Fruit fly (Drosophila melanogaster) whole organism, embryonic: ENCODE results near the gene CG32432.

Source experiments
- Blimp-1 ChIP-seq: fragments of 200-800 bp; sonication (Bioruptor generic); optimal IDR thresholded peaks from 3 replicates; lab custom pipeline; 2018; ENCODE audit warnings: missing biosample characterization, missing genetic modification characterization, mild to moderate bottlenecking, moderate library complexity, missing genetic modification reagents
- CG10209 ChIP-seq: fragments of 200-800 bp; sonication (Bioruptor generic); optimal IDR thresholded peaks from 3 replicates; lab custom pipeline; 2017; ENCODE audit warnings: missing biosample characterization, mild to moderate bottlenecking, missing genetic modification characterization, missing genetic modification reagents
- CG10543 ChIP-seq: fragments of 200-800 bp; sonication (Bioruptor generic); optimal IDR thresholded peaks from 3 replicates; lab custom pipeline; 2017; ENCODE audit warnings: missing biosample characterization, mild to moderate bottlenecking, missing genetic modification characterization, moderate library complexity
- CG11456 ChIP-seq: fragments of 200-800 bp; sonication (Bioruptor generic); IDR thresholded peaks from 3 replicates; pipeline ENCODE4 v1.3.6; 2022; ENCODE audit warnings: missing biosample characterization, missing genetic modification characterization
- CG12299 ChIP-seq: fragments of 200-800 bp; sonication (Bioruptor generic); optimal IDR thresholded peaks from 2 replicates; lab custom pipeline; 2018; ENCODE audit warnings: missing biosample characterization, mild to moderate bottlenecking, missing genetic modification characterization
- CG14441 ChIP-seq: fragments of 200-800 bp; sonication (Bioruptor generic); IDR thresholded peaks from 2 replicates; pipeline ENCODE4 v1.3.6; 2022; ENCODE audit warnings: missing biosample characterization, missing genetic modification characterization
- CG16779 ChIP-seq: fragments of 200-800 bp; sonication (Bioruptor generic); IDR thresholded peaks from 2 replicates; pipeline ENCODE4 v1.3.6; 2022; ENCODE audit warnings: missing biosample characterization, missing genetic modification characterization
- CG2875 ChIP-seq: fragments of 200-800 bp; sonication (Bioruptor generic); optimal IDR thresholded peaks from 2 replicates; lab custom pipeline; 2017; ENCODE audit warnings: missing biosample characterization, mild to moderate bottlenecking, missing genetic modification characterization, missing genetic modification reagents
- CG2889 ChIP-seq: fragments of 200-800 bp; sonication (Bioruptor generic); IDR thresholded peaks from 3 replicates; pipeline ENCODE4 v1.3.6; 2022; ENCODE audit warnings: missing biosample characterization, missing genetic modification characterization
- CG30020 ChIP-seq: fragments of 200-800 bp; optimal IDR thresholded peaks from 2 replicates; lab custom pipeline; 2019; ENCODE audit warnings: missing biosample characterization, mild to moderate bottlenecking, missing genetic modification characterization, moderate library complexity
- CG3065 ChIP-seq: fragments of 200-800 bp; sonication (Bioruptor generic); optimal IDR thresholded peaks from 2 replicates; lab custom pipeline; 2016; ENCODE audit warnings: missing biosample characterization, missing genetic modification characterization
- CG31388 ChIP-seq: fragments of 200-800 bp; sonication (Bioruptor generic); optimal IDR thresholded peaks from 2 replicates; lab custom pipeline; 2016; ENCODE audit warnings: missing biosample characterization, missing genetic modification characterization
- CG33213 ChIP-seq: fragments of 200-800 bp; sonication (Bioruptor generic); optimal IDR thresholded peaks from 3 replicates; lab custom pipeline; 2016; ENCODE audit warnings: missing biosample characterization, missing genetic modification characterization
- CG34224 ChIP-seq: fragments of 200-800 bp; sonication (Bioruptor generic); IDR thresholded peaks from 3 replicates; pipeline ENCODE4 v1.3.6; 2022; ENCODE audit warnings: missing biosample characterization, missing genetic modification characterization; ENCODE audit not compliant: partially characterized antibody
- CG43689 ChIP-seq: fragments of 200-800 bp; sonication (Bioruptor generic); IDR thresholded peaks from 2 replicates; pipeline ENCODE4 v1.3.6; 2022; ENCODE audit warnings: missing biosample characterization, missing genetic modification characterization
- CG5245 ChIP-seq: fragments of 200-800 bp; sonication (Bioruptor generic); optimal IDR thresholded peaks from 3 replicates; lab custom pipeline; 2016; ENCODE audit warnings: missing biosample characterization, missing genetic modification characterization
- CG6854 ChIP-seq: fragments of 200-800 bp; sonication (Bioruptor generic); optimal IDR thresholded peaks from 3 replicates; lab custom pipeline; 2017; ENCODE audit warnings: missing biosample characterization, mild to moderate bottlenecking, missing genetic modification characterization
- CG8089 ChIP-seq: fragments of 200-800 bp; sonication (Bioruptor generic); optimal IDR thresholded peaks from 3 replicates; lab custom pipeline; 2016; ENCODE audit warnings: missing biosample characterization, missing genetic modification characterization
- CG9727 ChIP-seq: fragments of 200-800 bp; sonication (Bioruptor generic); optimal IDR thresholded peaks from 3 replicates; lab custom pipeline; 2017; ENCODE audit warnings: missing biosample characterization, mild to moderate bottlenecking, missing genetic modification characterization
- CHES-1-like ChIP-seq: fragments of 200-800 bp; sonication (Bioruptor generic); optimal IDR thresholded peaks from 2 replicates; lab custom pipeline; 2016; ENCODE audit warnings: missing biosample characterization, missing genetic modification characterization
- Drgx ChIP-seq: fragments of 200-800 bp; sonication (Bioruptor generic); IDR thresholded peaks from 2 replicates; pipeline ENCODE4 v1.3.6; 2022; ENCODE audit warnings: missing biosample characterization, missing genetic modification characterization
- Eip74EF ChIP-seq, 2 experiments: fragments of 200-800 bp in 1 of 2; fragments of >200 bp in 1 of 2; sonication (Bioruptor generic) in 1 of 2; optimal IDR thresholded peaks; 2 replicates each; lab custom pipeline; 2017 to 2019; ENCODE audit warnings: missing biosample characterization in 2 of 2, missing genetic modification characterization in 2 of 2, mild to moderate bottlenecking in 1 of 2, moderate library complexity in 1 of 2
- HLH4C ChIP-seq: fragments of 200-800 bp; sonication (Bioruptor generic); IDR thresholded peaks from 3 replicates; pipeline ENCODE4 v1.3.6; 2022; ENCODE audit warnings: missing biosample characterization, missing genetic modification characterization; ENCODE audit not compliant: partially characterized antibody
- Hey ChIP-seq: fragments of 200-800 bp; sonication (Bioruptor generic); optimal IDR thresholded peaks from 3 replicates; lab custom pipeline; 2018; ENCODE audit warnings: missing biosample characterization, mild to moderate bottlenecking, missing genetic modification characterization
- Hr39 ChIP-seq: fragments of >200 bp; optimal IDR thresholded peaks from 2 replicates; lab custom pipeline; 2017
- Hsf ChIP-seq: fragments of 200-800 bp; sonication (Bioruptor generic); optimal IDR thresholded peaks from 3 replicates; lab custom pipeline; 2016; ENCODE audit warnings: missing biosample characterization, missing genetic modification characterization
- Mad ChIP-seq: fragments of 200-800 bp; sonication (Bioruptor generic); optimal IDR thresholded peaks from 2 replicates; lab custom pipeline; 2016; ENCODE audit warnings: missing biosample characterization, missing genetic modification characterization
- Meics ChIP-seq: fragments of 200-800 bp; sonication (Bioruptor generic); optimal IDR thresholded peaks from 2 replicates; lab custom pipeline; 2017; ENCODE audit warnings: missing biosample characterization, mild to moderate bottlenecking, missing genetic modification characterization
- Spps ChIP-seq: fragments of 200-800 bp; sonication (Bioruptor generic); optimal IDR thresholded peaks from 2 replicates; lab custom pipeline; 2018; ENCODE audit warnings: missing biosample characterization, mild to moderate bottlenecking, missing genetic modification characterization
- Sry-β ChIP-seq: fragments of 200-800 bp; sonication (Bioruptor generic); optimal IDR thresholded peaks from 2 replicates; lab custom pipeline; 2018; ENCODE audit warnings: missing biosample characterization, mild to moderate bottlenecking, missing genetic modification characterization, moderate library complexity
- Ssrp ChIP-seq: fragments of 200-800 bp; sonication (Bioruptor generic); optimal IDR thresholded peaks from 2 replicates; lab custom pipeline; 2018; ENCODE audit warnings: missing biosample characterization, mild to moderate bottlenecking, missing genetic modification characterization, moderate library complexity
- Trl ChIP-seq, 3 experiments: fragments of >200 bp in 2 of 3; fragments of 200-800 bp in 1 of 3; sonication (Bioruptor generic) in 1 of 3; optimal IDR thresholded peaks; 2 replicates in 1 of 3; 3 replicates in 2 of 3; lab custom pipeline; 2016 to 2017; ENCODE audit warnings: missing biosample characterization in 1 of 3, missing genetic modification characterization in 1 of 3
- Vsx1 ChIP-seq: fragments of 200-800 bp; sonication (Bioruptor generic); optimal IDR thresholded peaks from 2 replicates; lab custom pipeline; 2017; ENCODE audit warnings: missing biosample characterization, mild to moderate bottlenecking, missing genetic modification characterization, missing genetic modification reagents
- ase ChIP-seq: fragments of 200-800 bp; sonication (Bioruptor generic); IDR thresholded peaks from 3 replicates; pipeline ENCODE4 v1.3.6; 2022; ENCODE audit warnings: missing biosample characterization, missing genetic modification characterization
- chif ChIP-seq, 2 experiments: fragments of 200-800 bp; sonication (Bioruptor generic); optimal IDR thresholded peaks; 3 replicates each; lab custom pipeline; 2016; ENCODE audit warnings: missing biosample characterization in 2 of 2, missing genetic modification characterization in 2 of 2
- croc ChIP-seq: fragments of 200-800 bp; sonication (Bioruptor generic); conservative IDR thresholded peaks from 3 replicates; pipeline ENCODE4 v1.3.6; 2022; ENCODE audit warnings: missing biosample characterization, missing genetic modification characterization
- crp ChIP-seq, 2 experiments: fragments of 200-800 bp; sonication (Bioruptor generic); optimal IDR thresholded peaks; 2 replicates in 1 of 2; 3 replicates in 1 of 2; lab custom pipeline; 2017; ENCODE audit warnings: missing biosample characterization in 2 of 2, missing genetic modification characterization in 2 of 2, mild to moderate bottlenecking in 1 of 2, moderate library complexity in 1 of 2
- dmrt11E ChIP-seq: fragments of 200-800 bp; sonication (Bioruptor generic); optimal IDR thresholded peaks from 3 replicates; lab custom pipeline; 2018; ENCODE audit warnings: missing biosample characterization, mild to moderate bottlenecking, missing genetic modification characterization, moderate library complexity
- ems ChIP-seq: fragments of 200-800 bp; sonication (Bioruptor generic); optimal IDR thresholded peaks from 3 replicates; lab custom pipeline; 2016; ENCODE audit warnings: missing biosample characterization, missing genetic modification characterization
- fu2 ChIP-seq: fragments of 200-800 bp; sonication (Bioruptor generic); optimal IDR thresholded peaks from 2 replicates; lab custom pipeline; 2016; ENCODE audit warnings: missing biosample characterization, missing genetic modification characterization
- kah ChIP-seq: fragments of 200-800 bp; sonication (Bioruptor generic); optimal IDR thresholded peaks from 2 replicates; lab custom pipeline; 2018; ENCODE audit warnings: missing biosample characterization, mild to moderate bottlenecking, missing genetic modification characterization
- odd ChIP-seq: fragments of 200-800 bp; sonication (Bioruptor generic); optimal IDR thresholded peaks from 2 replicates; lab custom pipeline; 2017; ENCODE audit warnings: missing biosample characterization, mild to moderate bottlenecking, missing genetic modification characterization
- pita ChIP-seq: fragments of 200-800 bp; sonication (Bioruptor generic); optimal IDR thresholded peaks from 2 replicates; lab custom pipeline; 2017; ENCODE audit warnings: missing biosample characterization, mild to moderate bottlenecking, missing genetic modification characterization
- psq ChIP-seq: fragments of 200-800 bp; sonication (Bioruptor generic); optimal IDR thresholded peaks from 2 replicates; lab custom pipeline; 2017; ENCODE audit warnings: missing biosample characterization, missing genetic modification characterization
- ranshi ChIP-seq: fragments of 200-800 bp; sonication (Bioruptor generic); IDR thresholded peaks from 2 replicates; pipeline ENCODE4 v1.3.6; 2022; ENCODE audit warnings: missing biosample characterization, missing genetic modification characterization
- scrt ChIP-seq: fragments of 200-800 bp; sonication (Bioruptor generic); optimal IDR thresholded peaks from 2 replicates; lab custom pipeline; 2018; ENCODE audit warnings: missing biosample characterization, mild to moderate bottlenecking, missing genetic modification characterization, moderate library complexity
- trem ChIP-seq: fragments of 200-800 bp; optimal IDR thresholded peaks from 3 replicates; lab custom pipeline; 2019; ENCODE audit warnings: missing biosample characterization, mild to moderate bottlenecking, missing genetic modification characterization, moderate library complexity
- vvl ChIP-seq: fragments of 200-800 bp; sonication (Bioruptor generic); IDR thresholded peaks from 2 replicates; pipeline ENCODE4 v1.3.6; 2022; ENCODE audit warnings: missing biosample characterization, missing genetic modification characterization
- wdn ChIP-seq: fragments of 200-800 bp; sonication (Bioruptor generic); IDR thresholded peaks from 2 replicates; pipeline ENCODE4 v1.3.6; 2022; ENCODE audit warnings: missing biosample characterization, missing genetic modification characterization
- yki ChIP-seq: fragments of >200 bp; optimal IDR thresholded peaks from 3 replicates; lab custom pipeline; 2018

Gene CG32432

DNA sequence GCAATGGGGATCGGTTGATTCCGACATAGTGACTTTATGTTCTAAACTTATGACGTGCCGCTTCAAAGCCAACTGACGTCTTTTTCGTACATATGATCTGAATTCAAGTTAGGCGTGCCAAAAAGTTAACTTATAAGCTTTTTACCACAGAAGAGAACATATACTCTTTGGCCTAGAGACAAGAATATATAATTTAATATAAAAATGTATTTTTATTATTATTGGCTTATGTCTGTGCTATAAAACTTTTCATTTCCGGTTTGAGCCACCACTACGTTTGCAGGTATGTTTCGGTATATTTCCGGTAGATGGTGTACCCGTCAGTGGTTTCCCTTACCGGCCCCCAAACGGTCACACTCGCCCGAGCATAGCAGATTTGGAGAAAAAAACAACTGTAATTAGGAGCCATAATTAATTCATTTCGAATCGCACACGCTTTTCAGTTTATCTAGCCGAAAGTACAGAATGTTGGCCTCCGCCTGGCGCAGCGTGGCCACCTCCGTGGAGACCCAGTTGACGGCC lies 86.6 kb downstream of the CG32432 start, which contains the start of the genes CG3698 and tzn (continued):
- TF ChIP-seq ems (peak; percentile 82), CG10209 (peak; percentile 97), odd (GFP tag; lab: Kevin White, UChicago) (no peak), Ssrp (tag; lab: Kevin White, UChicago) (peak; percentile 87), ranshi (GFP tag; lab: Robert Waterston, UW) (peak; percentile 94), CG9727 (GFP tag; lab: Kevin White, UChicago) (peak; percentile 97), CG34224 (no peak), trem (tag; lab: Kevin White, UChicago) (peak; percentile 90), vvl (peak; percentile 97), CG2875 (GFP tag; lab: Kevin White, UChicago) (peak; percentile 96), CG5245 (peak; percentile 88), dmrt11E (tag; lab: Kevin White, UChicago) (peak; percentile 89), CG3065 (peak; percentile 90), ase (peak; percentile 95), CG16779 (GFP tag; lab: Robert Waterston, UW) (peak; percentile 84), pita (GFP tag; lab: Kevin White, UChicago) (peak; percentile 85), fu2 (peak; percentile 70), Hsf (GFP tag; lab: Kevin White, UChicago) (peak; percentile 89), CG6854 (GFP tag; lab: Kevin White, UChicago) (peak; percentile 88), Mad (GFP tag; lab: Kevin White, UChicago) (peak; percentile 92), CG11456 (peak; percentile 98), wdn (GFP tag; lab: Robert Waterston, UW) (peak; percentile 87), CG8089 (GFP tag; lab: Kevin White, UChicago) (peak; percentile 86), Hr39 (lab: Kevin White, UChicago) (no peak), Vsx1 (GFP tag; lab: Kevin White, UChicago) (no peak), Drgx (GFP tag; lab: Robert Waterston, UW) (peak; percentile 47; the same call in 1 of the 2 replicates), crp (GFP tag; optimal IDR thresholded peaks at IDR 0.05; lab: Kevin White, UChicago) (peak in 1 of 2 experiments; percentile 66), CG30020 (peak; percentile 66), CG33213 (GFP tag; lab: Kevin White, UChicago) (peak; percentile 95), HLH4C (GFP tag; lab: Robert Waterston, UW) (no peak), Trl (optimal IDR thresholded peaks at IDR 0.05; lab: Kevin White, UChicago) (no peak), Trl (GFP tag; optimal IDR thresholded peaks at IDR 0.05; lab: Kevin White, UChicago) (peak; percentile 90), CG10543 (GFP tag; lab: Kevin White, UChicago) (peak; percentile 91), Sry-β (GFP tag; lab: Kevin White, UChicago) (peak; percentile 72), CG14441 (GFP tag; lab: Robert Waterston, UW) (peak; percentile 89), Meics (GFP tag; lab: Kevin White, UChicago) (peak; percentile 97), Spps (tag; lab: Kevin White, UChicago) (peak; percentile 79), CG2889 (peak; percentile 84), Eip74EF (GFP tag; optimal IDR thresholded peaks at IDR 0.05; lab: Kevin White, UChicago) (no peak), CHES-1-like (peak; percentile 89), CG43689 (GFP tag; lab: Robert Waterston, UW) (peak; percentile 94), chif (GFP tag; optimal IDR thresholded peaks at IDR 0.05; lab: Kevin White, UChicago) (peak; percentile 79 to 87), scrt (GFP tag; lab: Kevin White, UChicago) (no peak), Blimp-1 (GFP tag; lab: Kevin White, UChicago) (no peak), Hey (tag; lab: Kevin White, UChicago) (peak; percentile 84), CG12299 (tag; lab: Kevin White, UChicago) (peak; percentile 73), kah (peak; percentile 74), CG31388 (peak; percentile 77), croc (GFP tag; lab: Robert Waterston, UW) (peak; percentile 85), yki (lab: Kevin White, UChicago) (no peak), psq (peak; percentile 87)
